Fruit fly (Drosophila melanogaster): ENCODE measurements around the gene CG5262.

DNA sequence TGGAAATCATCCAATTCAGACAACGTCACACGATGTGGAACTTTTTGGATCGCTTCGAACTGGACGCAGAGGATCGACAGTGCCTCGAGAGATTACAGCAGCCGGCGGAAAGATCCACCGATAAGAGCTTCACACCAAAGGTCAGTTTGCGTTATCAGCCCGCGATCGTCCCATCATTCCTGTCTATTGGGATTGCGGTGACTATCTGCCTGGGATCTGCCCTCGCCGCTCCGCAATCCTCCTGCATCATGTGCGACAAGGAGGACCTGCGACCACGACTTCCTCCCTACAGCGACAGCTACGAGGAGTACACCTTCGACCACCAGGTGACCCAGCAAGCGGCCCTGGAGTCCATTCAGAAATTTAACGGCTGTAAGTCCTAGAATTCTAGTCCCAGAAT is 15.8 kb upstream of the CG5262 start:
- TF ChIP-seq fru (GFP tag; optimal IDR thresholded peaks at IDR 0.05) (no peak), h (GFP tag; optimal IDR thresholded peaks at IDR 0.05) (no peak), Hr83 (GFP tag; optimal IDR thresholded peaks at IDR 0.05; ENCODE audit: poor library complexity, severe bottlenecking) (no peak), pan (optimal IDR thresholded peaks at IDR 0.05) (no peak), Abd-B (GFP tag; optimal IDR thresholded peaks at IDR 0.05) (no peak), CG32264 (GFP tag; optimal IDR thresholded peaks at IDR 0.05) (no peak), N (GFP tag; optimal IDR thresholded peaks at IDR 0.05) (no peak), CrebA (GFP tag; optimal IDR thresholded peaks at IDR 0.05; ENCODE audit: borderline replicate concordance) (no peak), Dfd (GFP tag; optimal IDR thresholded peaks at IDR 0.05) (no peak), tai (GFP tag; optimal IDR thresholded peaks at IDR 0.05) (no peak)

All from whole organism, wandering third instar larva.